Worm (Caenorhabditis elegans) whole organism, young adult: Measurements from ENCODE around the gene F59E12.17.

Source experiments
- B0019.2 ChIP-seq: fragments of 200-800 bp; sonication (Bioruptor generic); conservative IDR thresholded peaks from 2 replicates; pipeline ENCODE4 v1.3.6; 2022; ENCODE audit warnings: missing genetic modification reagents, missing genetic modification characterization, missing compliant biosample characterization
- B0035.1 ChIP-seq: sonication (generic microtip); optimal IDR thresholded peaks from 2 replicates; lab custom pipeline; 2016; ENCODE audit warnings: missing genetic modification characterization, mild to moderate bottlenecking, missing compliant biosample characterization, missing genotype, missing genetic modification reagents
- C17E4.6 ChIP-seq: fragments of 200-800 bp; sonication (Bioruptor generic); IDR thresholded peaks from 2 replicates; pipeline ENCODE4 v1.3.6; 2022; ENCODE audit warnings: missing genetic modification reagents, missing genetic modification characterization, missing compliant biosample characterization
- D2030.7 ChIP-seq: fragments of 200-800 bp; sonication (Bioruptor generic); IDR thresholded peaks from 2 replicates; pipeline ENCODE4 v1.3.6; 2022; ENCODE audit warnings: missing genetic modification reagents, missing genetic modification characterization, missing compliant biosample characterization
- F22D6.2 ChIP-seq: sonication (generic microtip); optimal IDR thresholded peaks from 2 replicates; lab custom pipeline; 2016; ENCODE audit warnings: mild to moderate bottlenecking, missing genetic modification characterization, missing compliant biosample characterization
- F23B12.7 ChIP-seq: sonication (generic microtip); optimal IDR thresholded peaks from 2 replicates; lab custom pipeline; 2017; ENCODE audit warnings: missing genetic modification characterization, mild to moderate bottlenecking, missing compliant biosample characterization, antibody characterized with exemption, moderate library complexity; ENCODE audit not compliant: insufficient read depth
- F37B4.10 ChIP-seq: fragments of 200-800 bp; sonication (Bioruptor generic); IDR thresholded peaks from 2 replicates; pipeline ENCODE4 v1.3.6; 2022; ENCODE audit warnings: missing genetic modification characterization, missing compliant biosample characterization
- F39B2.1 ChIP-seq: fragments of 200-800 bp; sonication (Bioruptor generic); IDR thresholded peaks from 2 replicates; pipeline ENCODE4 v1.3.6; 2022; ENCODE audit warnings: missing genetic modification reagents, missing genetic modification characterization, missing compliant biosample characterization
- F57C9.4 ChIP-seq: sonication (generic microtip); optimal IDR thresholded peaks from 2 replicates; lab custom pipeline; 2017; ENCODE audit warnings: mild to moderate bottlenecking, missing genetic modification characterization, missing compliant biosample characterization
- K12H6.12 ChIP-seq: fragments of 200-800 bp; sonication (Bioruptor generic); optimal IDR thresholded peaks from 2 replicates; lab custom pipeline; 2018; ENCODE audit warnings: mild to moderate bottlenecking, missing genetic modification characterization, missing compliant biosample characterization
- T26A5.8 ChIP-seq: sonication (generic microtip); optimal IDR thresholded peaks from 2 replicates; lab custom pipeline; 2016; ENCODE audit warnings: missing genetic modification characterization, missing compliant biosample characterization
- Y67H2A.10 ChIP-seq: fragments of 200-800 bp; sonication (Bioruptor generic); conservative IDR thresholded peaks from 2 replicates; pipeline ENCODE4 v1.3.6; 2022; ENCODE audit warnings: missing genetic modification reagents, missing genetic modification characterization, missing compliant biosample characterization
- Y79H2A.3 ChIP-seq: fragments of 200-800 bp; sonication (Bioruptor generic); conservative IDR thresholded peaks from 2 replicates; pipeline ENCODE4 v1.3.6; 2022; ENCODE audit warnings: missing genetic modification reagents, missing genetic modification characterization, missing compliant biosample characterization
- Y95B8A.8 ChIP-seq: fragments of 200-800 bp; sonication (Bioruptor generic); IDR thresholded peaks from 2 replicates; pipeline ENCODE4 v1.3.6; 2022; ENCODE audit warnings: missing genetic modification reagents, missing genetic modification characterization, missing compliant biosample characterization
- aptf-3 ChIP-seq: fragments of 200-800 bp; sonication (Bioruptor generic); IDR thresholded peaks from 2 replicates; pipeline ENCODE4 v1.3.6; 2022; ENCODE audit warnings: missing genetic modification characterization, missing compliant biosample characterization
- atf-7 ChIP-seq: sonication (generic microtip); optimal IDR thresholded peaks from 2 replicates; lab custom pipeline; 2017; ENCODE audit warnings: mild to moderate bottlenecking, missing genetic modification characterization, missing compliant biosample characterization
- bed-1 ChIP-seq: fragments of 200-800 bp; sonication (Bioruptor generic); IDR thresholded peaks from 2 replicates; pipeline ENCODE4 v1.3.6; 2022; ENCODE audit warnings: missing genetic modification reagents, missing genetic modification characterization, missing compliant biosample characterization
- ccch-3 ChIP-seq: fragments of 200-800 bp; sonication (Bioruptor generic); optimal IDR thresholded peaks from 2 replicates; lab custom pipeline; 2018; ENCODE audit warnings: mild to moderate bottlenecking, missing genetic modification characterization, missing compliant biosample characterization
- ceh-100 ChIP-seq: fragments of 200-800 bp; sonication (Bioruptor generic); IDR thresholded peaks from 2 replicates; pipeline ENCODE4 v1.3.6; 2022; ENCODE audit warnings: missing genetic modification reagents, missing genetic modification characterization, missing compliant biosample characterization
- ceh-58 ChIP-seq: fragments of 200-800 bp; sonication (Bioruptor generic); IDR thresholded peaks from 2 replicates; pipeline ENCODE4 v1.3.6; 2022; ENCODE audit warnings: missing genetic modification characterization, missing compliant biosample characterization
- ceh-79 ChIP-seq: sonication (generic microtip); optimal IDR thresholded peaks from 2 replicates; lab custom pipeline; 2017; ENCODE audit warnings: mild to moderate bottlenecking, missing genetic modification characterization, missing compliant biosample characterization
- chd-7 ChIP-seq: sonication (generic microtip); optimal IDR thresholded peaks from 2 replicates; lab custom pipeline; 2016; ENCODE audit warnings: mild to moderate bottlenecking, missing genetic modification characterization, moderate library complexity, missing compliant biosample characterization
- die-1 ChIP-seq: sonication (generic microtip); optimal IDR thresholded peaks from 2 replicates; lab custom pipeline; 2016; ENCODE audit warnings: missing genotype, mild to moderate bottlenecking, missing genetic modification characterization, missing compliant biosample characterization
- dpl-1 ChIP-seq: fragments of 150-350 bp; optimal IDR thresholded peaks from 2 replicates; lab custom pipeline; 2014; ENCODE audit warnings: missing biosample characterization, missing genetic modification reagents, missing genetic modification characterization
- egl-18 ChIP-seq: fragments of 200-800 bp; sonication (Bioruptor generic); IDR thresholded peaks from 2 replicates; pipeline ENCODE4 v1.3.6; 2022; ENCODE audit warnings: missing genetic modification reagents, missing genetic modification characterization, missing compliant biosample characterization
- gei-17 ChIP-seq: fragments of 200-800 bp; sonication (Bioruptor generic); optimal IDR thresholded peaks from 2 replicates; lab custom pipeline; 2018; ENCODE audit warnings: mild to moderate bottlenecking, missing genetic modification characterization, missing compliant biosample characterization
- hlh-26 ChIP-seq: fragments of 200-800 bp; sonication (Bioruptor generic); conservative IDR thresholded peaks from 2 replicates; pipeline ENCODE4 v1.3.6; 2022; ENCODE audit warnings: missing genetic modification reagents, missing genetic modification characterization, missing compliant biosample characterization
- hmg-1.2 ChIP-seq: fragments of 200-800 bp; sonication (Bioruptor generic); IDR thresholded peaks from 2 replicates; pipeline ENCODE4 v1.3.6; 2022; ENCODE audit warnings: missing genetic modification reagents, missing genetic modification characterization, missing compliant biosample characterization
- hmg-20 ChIP-seq: fragments of 200-800 bp; sonication (Bioruptor generic); IDR thresholded peaks from 2 replicates; pipeline ENCODE4 v1.3.6; 2022; ENCODE audit warnings: missing genetic modification reagents, missing genetic modification characterization, missing compliant biosample characterization
- hsf-1 ChIP-seq: fragments of 200-800 bp; sonication (Bioruptor generic); IDR thresholded peaks from 2 replicates; pipeline ENCODE4 v1.3.6; 2022; ENCODE audit warnings: missing genetic modification reagents, missing genetic modification characterization, missing compliant biosample characterization
- let-526 ChIP-seq: fragments of 200-800 bp; sonication (Bioruptor generic); IDR thresholded peaks from 2 replicates; pipeline ENCODE4 v1.3.6; 2022; ENCODE audit warnings: missing genetic modification reagents, missing genetic modification characterization, missing compliant biosample characterization
- lin-26 ChIP-seq: fragments of 200-800 bp; sonication (Bioruptor generic); IDR thresholded peaks from 2 replicates; pipeline ENCODE4 v1.3.6; 2022; ENCODE audit warnings: missing genetic modification reagents, missing genetic modification characterization, missing compliant biosample characterization
- lir-1 ChIP-seq: fragments of 200-800 bp; sonication (Bioruptor generic); conservative IDR thresholded peaks from 2 replicates; pipeline ENCODE4 v1.3.6; 2022; ENCODE audit warnings: missing genetic modification reagents, missing genetic modification characterization, missing compliant biosample characterization
- madf-8 ChIP-seq: fragments of 200-800 bp; sonication (Bioruptor generic); conservative IDR thresholded peaks from 2 replicates; pipeline ENCODE4 v1.3.6; 2022; ENCODE audit warnings: missing genetic modification reagents, missing genetic modification characterization, missing compliant biosample characterization
- mcd-1 ChIP-seq: fragments of 200-800 bp; sonication (Bioruptor generic); IDR thresholded peaks from 2 replicates; pipeline ENCODE4 v1.3.6; 2022; ENCODE audit warnings: missing genetic modification reagents, missing genetic modification characterization, missing compliant biosample characterization
- mel-28 ChIP-seq: sonication (generic microtip); optimal IDR thresholded peaks from 2 replicates; lab custom pipeline; 2016; ENCODE audit warnings: borderline replicate concordance, mild to moderate bottlenecking, missing genetic modification characterization, missing compliant biosample characterization
- nfya-2 ChIP-seq: fragments of 200-800 bp; sonication (Bioruptor generic); IDR thresholded peaks from 2 replicates; pipeline ENCODE4 v1.3.6; 2022; ENCODE audit warnings: missing genetic modification reagents, missing genetic modification characterization, missing compliant biosample characterization
- nhr-120 ChIP-seq: fragments of 200-800 bp; sonication (Bioruptor generic); IDR thresholded peaks from 2 replicates; pipeline ENCODE4 v1.3.6; 2022; ENCODE audit warnings: missing genetic modification characterization, missing compliant biosample characterization
- nhr-179 ChIP-seq: sonication (generic microtip); optimal IDR thresholded peaks from 2 replicates; lab custom pipeline; 2016; ENCODE audit warnings: mild to moderate bottlenecking, missing genetic modification characterization, missing compliant biosample characterization
- pha-4 ChIP-seq: fragments of 150-350 bp; sonication (generic microtip); optimal IDR thresholded peaks from 2 replicates; lab custom pipeline; 2014; ENCODE audit warnings: missing biosample characterization, missing genetic modification reagents, missing genetic modification characterization
- rec-8 ChIP-seq, 2 experiments: sonication (generic microtip); optimal IDR thresholded peaks; 2 replicates each; lab custom pipeline; 2016; ENCODE audit warnings: mild to moderate bottlenecking in 2 of 2, missing genetic modification characterization in 2 of 2, missing genetic modification reagents in 2 of 2, missing genotype in 2 of 2, missing biosample characterization in 1 of 2, missing compliant biosample characterization in 1 of 2, moderate library complexity in 1 of 2
- sdz-38 ChIP-seq: sonication (generic microtip); optimal IDR thresholded peaks from 2 replicates; lab custom pipeline; 2016; ENCODE audit warnings: missing genotype, missing genetic modification characterization, missing compliant biosample characterization
- snpc-3.4 ChIP-seq: sonication (generic microtip); optimal IDR thresholded peaks from 2 replicates; lab custom pipeline; 2017; ENCODE audit warnings: missing genetic modification characterization, mild to moderate bottlenecking, missing compliant biosample characterization, antibody characterized with exemption, moderate library complexity, missing genotype, missing genetic modification reagents
- somi-1 ChIP-seq: fragments of 200-800 bp; sonication (Bioruptor generic); optimal IDR thresholded peaks from 2 replicates; lab custom pipeline; 2018; ENCODE audit warnings: mild to moderate bottlenecking, missing genetic modification characterization, missing compliant biosample characterization
- sptf-2 ChIP-seq: fragments of 200-800 bp; sonication (Bioruptor generic); optimal IDR thresholded peaks from 2 replicates; lab custom pipeline; 2018; ENCODE audit warnings: mild to moderate bottlenecking, missing genetic modification characterization, missing compliant biosample characterization
- ztf-18 ChIP-seq: sonication (generic microtip); optimal IDR thresholded peaks from 2 replicates; lab custom pipeline; 2016; ENCODE audit warnings: missing genotype, mild to moderate bottlenecking, missing genetic modification characterization, missing compliant biosample characterization
- ztf-22 ChIP-seq: fragments of 200-800 bp; sonication (Bioruptor generic); optimal IDR thresholded peaks from 2 replicates; lab custom pipeline; 2018; ENCODE audit warnings: mild to moderate bottlenecking, missing genetic modification characterization, moderate library complexity, missing compliant biosample characterization
- ztf-28 ChIP-seq: fragments of 200-800 bp; sonication (Bioruptor generic); IDR thresholded peaks from 2 replicates; pipeline ENCODE4 v1.3.6; 2022; ENCODE audit warnings: missing genetic modification reagents, missing genetic modification characterization, missing compliant biosample characterization

F59E12.17 gene

DNA sequence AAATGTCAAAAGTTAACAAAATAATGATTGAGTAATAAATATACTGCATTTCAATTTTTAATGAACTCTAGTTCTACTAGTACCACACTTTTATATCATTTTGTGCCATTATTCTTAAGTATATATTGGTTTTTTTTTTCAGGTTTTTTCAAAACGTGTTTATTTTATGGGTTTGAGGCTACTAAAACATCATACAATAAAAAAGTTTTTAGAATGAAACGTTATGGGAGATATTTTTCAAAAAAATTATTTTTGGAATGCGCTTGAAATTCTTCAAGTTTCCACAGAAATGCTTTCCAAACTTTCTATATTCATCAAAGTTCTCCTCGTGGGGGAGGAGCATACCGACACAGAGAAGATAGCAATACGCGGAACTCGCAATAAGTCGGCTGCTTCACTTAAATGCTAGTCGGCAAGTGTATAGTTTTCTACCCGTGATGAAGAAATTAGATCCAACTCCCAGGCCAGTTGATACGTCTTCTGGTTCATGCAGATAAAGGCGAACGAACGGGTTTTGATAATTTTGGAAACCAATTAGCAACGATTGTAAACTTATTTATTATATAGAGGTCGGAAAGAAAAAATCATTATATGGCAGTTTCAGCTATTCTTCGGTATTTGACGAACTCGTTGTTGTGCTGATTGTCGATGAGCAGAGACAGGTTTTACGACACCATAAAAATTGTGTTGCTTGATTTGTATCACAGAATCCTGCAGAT lies 49.8 kb downstream of the F59E12.17 start, which contains the start of gene C17G10.10 (continued):
- TF ChIP-seq sptf-2 (GFP tag; lab: Kevin White, UChicago) (no peak), Y79H2A.3 (no peak), nhr-120 (GFP tag; lab: Robert Waterston, UW) (no peak), D2030.7 (GFP tag; lab: Robert Waterston, UW) (peak; percentile 82), rec-8 (tag; optimal IDR thresholded peaks at IDR 0.05; lab: Kevin White, UChicago) (no peak), ceh-79 (no peak), Y67H2A.10 (GFP tag; lab: Robert Waterston, UW) (no peak), mcd-1 (GFP tag; lab: Robert Waterston, UW) (peak; percentile 64), ceh-58 (no peak), hsf-1 (no peak), T26A5.8 (tag; lab: Kevin White, UChicago) (no peak), aptf-3 (GFP tag; lab: Robert Waterston, UW) (no peak), hmg-1.2 (GFP tag; lab: Robert Waterston, UW) (peak; percentile 90), hlh-26 (no peak), snpc-3.4 (peak; percentile 97), somi-1 (GFP tag; lab: Kevin White, UChicago) (no peak), madf-8 (GFP tag; lab: Robert Waterston, UW) (peak; percentile 45), nfya-2 (GFP tag; lab: Robert Waterston, UW) (no peak), atf-7 (peak; percentile 40), ztf-28 (GFP tag; lab: Robert Waterston, UW) (no peak), C17E4.6 (GFP tag; lab: Robert Waterston, UW) (no peak), lin-26 (GFP tag; lab: Robert Waterston, UW) (no peak), F37B4.10 (GFP tag; lab: Robert Waterston, UW) (no peak), ztf-18 (peak; percentile 14), F57C9.4 (no peak), die-1 (tag; lab: Kevin White, UChicago) (no peak), egl-18 (GFP tag; lab: Robert Waterston, UW) (no peak), F23B12.7 (tag; lab: Kevin White, UChicago) (peak; percentile 77), ccch-3 (no peak), pha-4 (tag; lab: Kevin White, UChicago) (no peak), Y95B8A.8 (0 out of 2 replicates have a peak, but pooled peaks have one; percentile 61), dpl-1 (GFP tag; lab: Kevin White, UChicago) (no peak), sdz-38 (tag; lab: Kevin White, UChicago) (no peak), hmg-20 (GFP tag; lab: Robert Waterston, UW) (0 out of 2 replicates have a peak, but pooled peaks have one; percentile 11), K12H6.12 (no peak), ztf-22 (GFP tag; lab: Kevin White, UChicago) (no peak), F39B2.1 (0 out of 2 replicates have a peak, but pooled peaks have one; percentile 37), B0035.1 (no peak), gei-17 (GFP tag; lab: Kevin White, UChicago) (no peak), ceh-100 (peak; percentile 75), lir-1 (GFP tag; lab: Robert Waterston, UW) (no peak), chd-7 (tag; lab: Kevin White, UChicago) (no peak), F22D6.2 (tag; lab: Kevin White, UChicago) (peak; percentile 19), mel-28 (tag; lab: Kevin White, UChicago) (no peak), let-526 (GFP tag; lab: Robert Waterston, UW) (no peak), B0019.2 (GFP tag; lab: Robert Waterston, UW) (no peak), bed-1 (GFP tag; lab: Robert Waterston, UW) (no peak), nhr-179 (tag; lab: Kevin White, UChicago) (no peak)
